Fruit fly (Drosophila melanogaster) whole organism: ENCODE data around the gene Lk.
A peak's percentile ranks its signal among the peaks of the same experiment; 100 is the strongest.

ENCODE experiments used
- CG8478 ChIP-seq: fragments of >200 bp; optimal IDR thresholded peaks from 2 replicates; lab custom pipeline; 2018; ENCODE audit warnings: inconsistent platforms
- Dll ChIP-seq: fragments of >200 bp; optimal IDR thresholded peaks from 2 replicates; lab custom pipeline; 2017
- EcR ChIP-seq, 2 experiments: fragments of >200 bp; optimal IDR thresholded peaks; 2 replicates each; lab custom pipeline; 2017; ENCODE audit warnings: missing biosample characterization in 2 of 2, missing genetic modification characterization in 2 of 2, missing genetic modification reagents in 2 of 2
- pan ChIP-seq: fragments of >200 bp; optimal IDR thresholded peaks from 2 replicates; lab custom pipeline; 2017
- psq ChIP-seq: fragments of >200 bp; optimal IDR thresholded peaks from 2 replicates; lab custom pipeline; 2017
- usp ChIP-seq: fragments of >200 bp; optimal IDR thresholded peaks from 2 replicates; lab custom pipeline; 2017; ENCODE audit warnings: missing biosample characterization, missing genetic modification characterization, mixed read lengths

Lk gene

DNA sequence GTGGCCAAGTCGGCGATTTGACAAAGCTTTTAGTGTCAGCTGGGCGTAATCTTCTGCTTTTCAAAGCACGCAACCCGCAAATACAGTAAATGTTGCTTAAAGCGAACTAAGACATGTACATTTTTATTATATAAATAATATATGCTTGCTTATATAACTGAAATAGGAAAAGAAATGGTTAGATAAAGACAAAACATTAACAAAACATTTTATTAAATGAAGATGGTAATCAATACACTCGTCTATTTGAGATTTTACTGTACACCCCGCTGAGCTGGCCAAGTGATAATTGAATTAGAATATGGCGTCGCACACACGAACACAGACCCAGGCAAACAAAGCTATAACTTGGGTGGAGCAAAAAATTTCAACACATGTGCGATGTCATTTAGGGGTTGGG, 14.1 kb upstream of the Lk start:
- TF ChIP-seq EcR (GFP tag; optimal IDR thresholded peaks at IDR 0.05; lab: Kevin White, UChicago): no peak

DNA sequence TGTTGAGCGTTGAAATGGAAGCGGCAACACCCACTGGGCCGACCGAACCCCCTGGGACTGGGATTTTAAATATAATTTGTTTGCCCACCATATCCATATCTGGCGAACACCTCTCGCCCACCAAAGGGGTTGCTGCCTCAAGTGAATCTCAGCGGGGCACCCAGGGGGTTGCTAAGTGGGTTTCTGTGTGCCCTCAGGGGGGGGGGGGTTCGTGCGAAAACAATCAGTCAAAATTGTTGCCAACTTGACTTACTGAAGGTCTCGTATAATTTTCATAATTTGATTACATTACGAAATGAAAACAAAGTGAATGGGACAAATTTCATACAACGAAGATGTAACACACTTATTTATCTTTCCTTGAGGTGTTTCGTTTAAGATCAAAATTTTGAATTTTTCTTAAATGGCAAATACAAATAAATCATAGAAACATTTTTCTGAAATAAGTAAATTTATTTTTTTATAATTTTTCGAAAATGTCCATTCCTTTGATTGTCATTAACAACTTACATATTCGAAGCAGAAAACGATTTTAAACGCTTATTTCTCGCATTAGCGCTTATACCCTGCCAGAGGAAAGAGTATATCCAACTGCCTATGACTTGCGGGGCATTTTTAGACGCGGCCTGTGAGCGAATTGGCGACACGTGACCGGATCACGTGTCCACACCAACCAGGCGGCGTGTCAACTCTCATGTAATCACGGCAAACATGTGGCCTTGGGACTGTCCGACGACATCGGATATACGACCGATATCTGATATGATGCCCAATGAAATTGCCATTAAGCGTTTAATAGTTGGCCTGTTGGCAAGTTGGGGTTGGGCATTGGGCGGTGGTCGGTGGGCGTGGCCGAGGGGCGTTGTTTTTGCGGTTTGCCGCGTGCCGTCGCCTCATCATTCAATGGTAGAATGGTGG, 9.3 kb upstream of the Lk start:
- no peak for TF ChIP-seq usp
- no peak for TF ChIP-seq EcR (GFP tag; optimal IDR thresholded peaks at IDR 0.05; lab: Kevin White, UChicago)
- TF ChIP-seq psq (lab: Kevin White, UChicago): no peak
- TF ChIP-seq CG8478 (lab: Kevin White, UChicago): no peak
- no peak for TF ChIP-seq Dll (lab: Kevin White, UChicago)
- no peak for TF ChIP-seq pan (lab: Kevin White, UChicago)

DNA sequence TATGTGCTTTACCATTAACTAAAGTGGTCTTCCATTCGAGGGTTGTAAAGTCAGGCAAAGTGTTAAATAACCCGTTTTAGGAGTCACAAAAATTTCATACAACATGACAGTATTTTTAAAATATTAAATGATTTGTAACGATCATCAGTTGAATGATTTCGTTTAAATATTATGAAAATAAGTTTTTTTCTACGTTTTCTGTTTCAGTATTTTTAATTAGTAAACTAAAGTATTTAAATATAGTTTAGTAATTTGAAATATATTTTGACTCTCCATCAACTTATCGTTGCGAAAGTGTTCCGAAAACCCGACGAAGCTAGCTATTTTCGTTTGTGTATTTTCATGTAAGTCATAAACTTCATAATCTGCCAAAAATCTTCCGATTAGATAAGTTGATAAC, 6.6 kb upstream of the Lk start, which contains the start of gene CG42758:
Gene CG42758 (plus strand): TSS at position 301 of the 400 bp plus-strand sequence.
- TF ChIP-seq CG8478 (lab: Kevin White, UChicago) (no peak), Dll (lab: Kevin White, UChicago) (no peak), pan (lab: Kevin White, UChicago) (no peak), psq (lab: Kevin White, UChicago) (no peak), EcR (GFP tag; optimal IDR thresholded peaks at IDR 0.05; lab: Kevin White, UChicago) (no peak), usp (no peak)

DNA sequence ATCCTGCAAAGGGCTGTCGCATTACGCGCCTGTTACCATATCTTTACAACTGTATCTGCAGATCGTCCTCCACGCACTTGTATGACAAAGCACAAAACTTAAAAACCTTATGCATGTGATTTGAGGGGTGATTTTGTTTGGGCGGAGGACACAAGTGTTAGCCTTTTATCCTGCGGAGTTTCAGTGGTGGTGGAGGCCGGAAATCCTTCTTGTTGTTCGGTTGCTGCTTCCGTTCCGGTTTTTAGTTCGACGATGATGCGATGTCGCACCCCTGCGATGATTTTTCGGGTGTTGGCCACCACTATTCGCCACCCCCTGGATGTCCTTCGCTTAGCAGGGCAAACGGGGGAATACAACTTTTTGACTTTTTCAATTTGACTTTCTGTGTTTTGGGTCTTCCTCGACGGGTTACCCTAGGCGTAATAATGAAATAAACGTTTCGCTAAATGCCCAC, 4.6 kb upstream of the Lk start:
- TF ChIP-seq EcR (GFP tag; optimal IDR thresholded peaks at IDR 0.05; lab: Kevin White, UChicago) (no peak), pan (lab: Kevin White, UChicago) (no peak), usp (no peak), Dll (lab: Kevin White, UChicago) (no peak), CG8478 (lab: Kevin White, UChicago) (no peak), psq (lab: Kevin White, UChicago) (no peak)

DNA sequence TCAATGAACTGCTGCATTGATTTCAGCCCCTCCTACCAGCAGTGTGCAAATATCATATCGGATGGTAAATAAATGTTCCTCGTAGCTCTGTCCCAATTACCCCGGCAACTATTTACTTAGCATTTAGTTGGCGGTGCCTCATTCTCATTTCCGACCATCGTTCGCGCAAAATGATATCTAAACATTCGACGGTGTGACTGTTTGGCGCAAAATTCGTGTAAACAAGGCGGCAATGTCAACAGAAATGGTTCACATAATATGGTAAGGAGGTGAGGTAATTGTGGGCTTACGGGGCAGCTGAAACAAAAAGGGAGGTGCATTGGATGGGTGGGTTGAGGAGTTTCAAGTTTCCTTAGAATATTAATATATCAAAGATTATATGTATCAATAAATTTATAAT, 3.8 kb upstream of the Lk start:
- TF ChIP-seq CG8478 (lab: Kevin White, UChicago): no peak
- TF ChIP-seq psq (lab: Kevin White, UChicago): no peak
- TF ChIP-seq usp: no peak
- TF ChIP-seq Dll (lab: Kevin White, UChicago): no peak
- TF ChIP-seq EcR (GFP tag; optimal IDR thresholded peaks at IDR 0.05; lab: Kevin White, UChicago): no peak
- TF ChIP-seq pan (lab: Kevin White, UChicago): no peak

DNA sequence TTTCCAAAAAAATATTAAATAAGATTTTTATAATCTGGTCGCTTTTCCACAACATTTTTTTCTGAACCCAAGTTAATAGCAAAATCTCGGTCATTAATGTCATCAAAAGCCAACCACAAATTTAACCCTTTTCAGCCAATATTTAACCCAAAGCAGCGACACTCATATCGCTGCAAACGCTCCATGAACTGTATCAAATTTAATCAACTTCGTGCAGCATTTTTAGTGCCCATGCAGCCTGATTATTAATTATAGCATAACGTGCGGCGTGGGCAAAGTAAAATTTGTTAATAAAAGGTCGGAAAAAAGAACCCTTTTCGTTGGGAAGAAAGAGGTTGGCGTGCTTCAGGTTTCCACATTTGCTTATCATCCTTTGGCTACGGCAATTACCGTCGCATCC, 2.9 kb upstream of the Lk start:
- TF ChIP-seq usp (no peak), pan (lab: Kevin White, UChicago) (no peak), EcR (GFP tag; optimal IDR thresholded peaks at IDR 0.05; lab: Kevin White, UChicago) (no peak), Dll (lab: Kevin White, UChicago) (no peak), CG8478 (lab: Kevin White, UChicago) (no peak), psq (lab: Kevin White, UChicago) (no peak)

DNA sequence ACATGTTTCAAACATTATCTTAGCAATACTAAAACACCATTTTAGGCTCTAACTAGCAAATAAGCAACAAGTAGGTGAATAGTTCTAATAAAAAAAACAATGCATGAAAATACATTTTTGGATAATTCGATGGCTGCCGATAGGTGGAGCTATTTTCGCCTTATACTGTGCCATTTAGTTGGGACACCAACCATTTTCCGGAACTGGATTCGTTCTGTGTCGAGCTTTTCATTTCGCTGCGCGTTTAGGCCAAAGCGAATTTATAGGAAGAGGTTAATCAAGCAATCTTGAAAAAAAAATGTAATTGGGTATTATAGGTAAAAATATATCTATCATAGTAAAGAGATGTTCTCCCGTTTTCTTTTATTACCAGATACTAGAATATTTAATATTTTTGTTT, 2.1 kb upstream of the Lk start:
- TF ChIP-seq EcR (GFP tag; optimal IDR thresholded peaks at IDR 0.05; lab: Kevin White, UChicago): no peak
- TF ChIP-seq pan (lab: Kevin White, UChicago): no peak
- no peak for TF ChIP-seq usp
- no peak for TF ChIP-seq Dll (lab: Kevin White, UChicago)
- TF ChIP-seq CG8478 (lab: Kevin White, UChicago): peak; percentile 0

DNA sequence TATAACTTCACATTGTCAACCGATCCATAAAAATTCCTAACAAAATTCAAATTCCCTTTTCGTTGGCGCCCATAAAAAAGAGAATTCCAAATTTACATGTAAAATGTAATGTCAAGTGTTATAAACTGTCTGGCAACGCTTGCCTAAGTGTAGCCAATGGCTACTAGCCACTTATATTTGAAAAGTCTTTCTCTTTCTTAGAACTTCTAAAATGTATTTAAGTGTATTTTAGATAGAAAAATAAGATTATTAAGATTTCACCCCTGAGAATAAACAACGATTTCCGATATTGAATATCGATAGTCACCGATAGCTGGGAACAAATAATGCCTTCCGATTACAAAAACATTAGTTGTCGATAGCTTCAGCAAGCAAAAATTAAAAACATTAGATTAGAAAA, 905 bp downstream of the Lk start, which contains the start of gene CG34039:
Gene CG34039 (plus strand): TSS at position 342 of the 400 bp plus-strand sequence.
- no peak for TF ChIP-seq CG8478 (lab: Kevin White, UChicago)
- no peak for TF ChIP-seq psq (lab: Kevin White, UChicago)
- no peak for TF ChIP-seq usp
- TF ChIP-seq EcR (GFP tag; optimal IDR thresholded peaks at IDR 0.05; lab: Kevin White, UChicago): no peak
- TF ChIP-seq Dll (lab: Kevin White, UChicago): no peak
- no peak for TF ChIP-seq pan (lab: Kevin White, UChicago)

DNA sequence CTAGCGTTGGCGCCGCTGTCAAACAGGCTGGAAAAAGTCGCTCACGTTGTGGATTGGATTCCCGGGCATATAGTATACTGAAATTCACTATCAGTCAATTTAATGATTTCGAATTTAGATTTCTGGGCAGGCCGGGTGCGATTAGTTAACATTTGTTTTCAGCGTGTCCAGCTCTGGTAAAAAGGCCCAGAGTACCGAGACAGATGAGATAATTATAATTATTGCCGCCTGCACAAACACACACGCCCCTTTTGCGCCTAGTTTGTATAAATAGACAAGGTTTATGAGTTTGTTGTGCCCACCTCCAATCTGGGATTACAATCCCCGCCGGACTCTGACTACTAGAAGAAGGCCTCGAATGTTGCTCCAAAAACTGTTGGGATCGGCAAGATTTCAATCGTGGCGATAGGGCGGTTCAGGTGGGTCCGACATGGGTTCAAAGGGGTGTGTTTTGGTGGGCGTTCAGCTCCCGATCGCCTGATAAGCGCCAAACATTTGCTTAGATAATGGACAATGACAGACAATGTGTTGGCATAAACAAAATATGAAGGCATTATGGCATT, 1.5 kb downstream of the Lk start:
- TF ChIP-seq Dll (lab: Kevin White, UChicago) (no peak), EcR (GFP tag; optimal IDR thresholded peaks at IDR 0.05; lab: Kevin White, UChicago) (no peak)

DNA sequence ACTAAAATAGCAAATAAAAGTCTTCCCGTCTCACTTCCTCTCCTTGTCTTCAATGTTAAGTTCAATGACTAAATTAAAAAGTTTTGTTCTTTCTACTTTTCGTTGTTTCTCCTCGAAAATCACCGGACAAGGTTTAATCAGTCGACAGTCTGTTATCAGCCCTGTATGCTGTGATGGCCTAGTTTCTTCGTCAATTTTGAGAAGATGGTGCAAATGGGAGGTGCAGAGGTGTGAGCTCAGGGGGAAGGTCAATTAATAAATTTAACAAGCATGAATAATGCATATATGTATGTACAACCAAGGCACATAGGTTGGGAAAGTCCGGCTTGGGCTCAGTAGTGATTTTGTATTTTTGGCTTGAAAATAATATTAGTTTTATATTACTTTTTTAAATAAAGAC, 2.5 kb downstream of the Lk start:
- no peak for TF ChIP-seq Dll (lab: Kevin White, UChicago)
- TF ChIP-seq CG8478 (lab: Kevin White, UChicago): no peak
- TF ChIP-seq psq (lab: Kevin White, UChicago): no peak
- no peak for TF ChIP-seq pan (lab: Kevin White, UChicago)
- TF ChIP-seq EcR (GFP tag; optimal IDR thresholded peaks at IDR 0.05; lab: Kevin White, UChicago): no peak
- no peak for TF ChIP-seq usp

DNA sequence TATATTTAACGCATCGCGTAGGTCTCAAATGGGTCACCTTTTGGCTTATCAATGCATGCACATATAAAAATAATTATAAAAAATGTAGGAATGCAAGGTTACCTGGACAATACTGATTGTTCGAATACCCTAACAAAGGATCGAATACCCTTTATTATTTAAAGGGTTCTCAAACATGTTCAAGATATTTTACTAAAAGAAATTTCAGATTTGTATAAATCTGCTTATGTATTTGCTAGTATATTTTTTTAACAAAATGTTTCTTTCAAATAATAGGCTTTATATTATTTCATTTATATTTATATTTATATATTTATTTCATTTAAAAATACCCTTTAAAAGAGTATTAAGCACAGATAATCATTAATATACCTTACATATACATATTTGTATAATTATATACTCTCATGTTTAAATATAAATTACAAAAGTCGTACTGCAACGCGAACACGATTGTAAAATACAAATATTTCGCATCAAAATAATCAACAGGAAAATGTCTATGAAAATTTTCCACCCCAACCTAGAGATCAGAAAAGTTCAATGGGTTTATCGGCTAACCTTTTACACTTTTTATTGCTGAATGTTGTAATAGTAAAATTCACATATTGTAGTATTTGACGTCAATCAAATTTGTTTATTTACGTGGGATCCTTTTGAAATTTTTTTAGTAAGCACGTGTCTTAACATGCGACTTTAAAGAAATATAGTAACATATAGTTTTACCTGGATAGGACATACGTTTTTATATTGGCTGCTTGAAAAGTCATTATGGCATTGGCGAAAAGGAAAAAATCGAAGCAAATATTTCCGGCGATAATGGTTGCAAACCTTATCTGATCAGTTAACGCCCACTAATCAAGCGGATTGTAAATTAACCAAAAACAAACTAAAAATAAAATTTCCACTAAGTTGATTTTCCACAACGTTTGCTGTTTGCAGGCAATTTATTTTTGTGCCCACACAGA, 3.5 kb downstream of the Lk start:
- TF ChIP-seq CG8478 (lab: Kevin White, UChicago) (no peak), pan (lab: Kevin White, UChicago) (no peak), psq (lab: Kevin White, UChicago) (no peak), usp (no peak), Dll (lab: Kevin White, UChicago) (no peak), EcR (GFP tag; optimal IDR thresholded peaks at IDR 0.05; lab: Kevin White, UChicago) (no peak)
